Fruit fly (Drosophila melanogaster) whole organism: ENCODE measurements around the gene ClpX.

Experiments
- CG8478 ChIP-seq: fragments of >200 bp; optimal IDR thresholded peaks from 2 replicates; lab custom pipeline; 2018; ENCODE audit warnings: inconsistent platforms
- Dll ChIP-seq: fragments of >200 bp; optimal IDR thresholded peaks from 2 replicates; lab custom pipeline; 2017
- EcR ChIP-seq, 2 experiments: fragments of >200 bp; optimal IDR thresholded peaks; 2 replicates each; lab custom pipeline; 2017; ENCODE audit warnings: missing biosample characterization in 2 of 2, missing genetic modification characterization in 2 of 2, missing genetic modification reagents in 2 of 2
- pan ChIP-seq: fragments of >200 bp; optimal IDR thresholded peaks from 2 replicates; lab custom pipeline; 2017
- psq ChIP-seq: fragments of >200 bp; optimal IDR thresholded peaks from 2 replicates; lab custom pipeline; 2017
- usp ChIP-seq: fragments of >200 bp; optimal IDR thresholded peaks from 2 replicates; lab custom pipeline; 2017; ENCODE audit warnings: missing biosample characterization, missing genetic modification characterization, mixed read lengths

dm6 chr3R:19858944-19859343 is 44.5 kb downstream of the ClpX start:
- TF ChIP-seq usp (no peak), CG8478 (no peak), psq (lab: Kevin White, UChicago) (no peak), pan (lab: Kevin White, UChicago) (no peak), Dll (lab: Kevin White, UChicago) (no peak), EcR (GFP tag; optimal IDR thresholded peaks at IDR 0.05; lab: Kevin White, UChicago) (no peak)
